Worm (Caenorhabditis elegans) whole organism, L1 larva: ENCODE data around the gene nlp-46.

Source experiments
- aha-1 ChIP-seq: fragments of 150-350 bp; optimal IDR thresholded peaks from 2 replicates; lab custom pipeline; 2014; ENCODE audit warnings: missing biosample characterization, missing genetic modification characterization
- ama-1 ChIP-seq: fragments of 150-350 bp; optimal IDR thresholded peaks from 2 replicates; lab custom pipeline; 2014
- blmp-1 ChIP-seq: fragments of 150-350 bp; optimal IDR thresholded peaks from 2 replicates; lab custom pipeline; 2014; ENCODE audit warnings: missing biosample characterization, missing genetic modification characterization
- ceh-63 ChIP-seq: fragments of 200-800 bp; sonication (Bioruptor generic); optimal IDR thresholded peaks from 2 replicates; lab custom pipeline; 2018; ENCODE audit warnings: mild to moderate bottlenecking, missing genetic modification characterization, missing compliant biosample characterization
- ceh-8 ChIP-seq: fragments of 200-800 bp; sonication (Bioruptor generic); optimal IDR thresholded peaks from 2 replicates; lab custom pipeline; 2018; ENCODE audit warnings: mild to moderate bottlenecking, missing genetic modification characterization, moderate library complexity, missing compliant biosample characterization
- ceh-88 ChIP-seq: fragments of 200-800 bp; sonication (Bioruptor generic); IDR thresholded peaks from 2 replicates; pipeline ENCODE4 v1.3.6; 2022; ENCODE audit warnings: missing genetic modification characterization, missing compliant biosample characterization
- ces-1 ChIP-seq: fragments of 150-350 bp; optimal IDR thresholded peaks from 2 replicates; lab custom pipeline; 2014; ENCODE audit warnings: missing biosample characterization, missing genetic modification reagents, missing genetic modification characterization
- dpl-1 ChIP-seq, 3 experiments: fragments of 150-350 bp in 2 of 3; sonication (generic microtip) in 1 of 3; optimal IDR thresholded peaks; 2 replicates each; lab custom pipeline; 2014 to 2017; ENCODE audit warnings: missing biosample characterization in 3 of 3, missing genetic modification characterization in 3 of 3, missing genetic modification reagents in 3 of 3
- dsc-1 ChIP-seq: sonication (generic microtip); optimal IDR thresholded peaks from 2 replicates; lab custom pipeline; 2016; ENCODE audit warnings: mild to moderate bottlenecking, missing genetic modification characterization, missing compliant biosample characterization
- efl-1 ChIP-seq, 4 experiments: fragments of 150-350 bp; optimal IDR thresholded peaks in 3 of 4; peaks in 1 of 4; 1 replicate in 1 of 4; 2 replicates in 3 of 4; lab custom pipeline; 2014; ENCODE audit warnings: missing biosample characterization in 2 of 4, missing genetic modification characterization in 2 of 4, missing genetic modification reagents in 2 of 4
- efl-3 ChIP-seq: fragments of 200-800 bp; sonication (Bioruptor generic); optimal IDR thresholded peaks from 2 replicates; lab custom pipeline; 2018; ENCODE audit warnings: mild to moderate bottlenecking, missing genetic modification characterization, missing compliant biosample characterization
- elt-2 ChIP-seq: sonication (generic microtip); optimal IDR thresholded peaks from 2 replicates; lab custom pipeline; 2016; ENCODE audit warnings: missing genetic modification characterization, mild to moderate bottlenecking, inconsistent platforms, missing compliant biosample characterization, missing genetic modification reagents
- elt-3 ChIP-seq, 6 experiments: fragments of 150-350 bp in 1 of 6; sonication (generic microtip); optimal IDR thresholded peaks; 2 replicates each; lab custom pipeline; 2017 to 2018; ENCODE audit warnings: missing biosample characterization in 6 of 6, missing genetic modification characterization in 6 of 6, inconsistent platforms in 1 of 6
- fkh-10 ChIP-seq: sonication (generic microtip); optimal IDR thresholded peaks from 2 replicates; lab custom pipeline; 2017; ENCODE audit warnings: missing biosample characterization, missing genetic modification reagents, missing genetic modification characterization
- fkh-8 ChIP-seq: sonication (generic microtip); optimal IDR thresholded peaks from 2 replicates; lab custom pipeline; 2016; ENCODE audit warnings: mild to moderate bottlenecking, missing genetic modification characterization, missing compliant biosample characterization
- fos-1 ChIP-seq: fragments of 150-350 bp; optimal IDR thresholded peaks from 2 replicates; lab custom pipeline; 2014; ENCODE audit warnings: missing biosample characterization, missing genetic modification characterization
- grh-1 ChIP-seq: fragments of 200-800 bp; sonication (Bioruptor generic); IDR thresholded peaks from 2 replicates; pipeline ENCODE4 v1.3.6; 2022; ENCODE audit warnings: missing genetic modification reagents, missing genetic modification characterization, missing compliant biosample characterization
- lin-14 ChIP-seq: fragments of 200-800 bp; sonication (Bioruptor generic); optimal IDR thresholded peaks from 2 replicates; lab custom pipeline; 2018; ENCODE audit warnings: mild to moderate bottlenecking, missing genetic modification characterization, moderate library complexity, missing compliant biosample characterization
- lin-15B ChIP-seq: fragments of 150-350 bp; sonication (generic microtip); optimal IDR thresholded peaks from 3 replicates; lab custom pipeline; 2014; ENCODE audit warnings: missing biosample characterization, missing genetic modification characterization
- lin-35 ChIP-seq, 2 experiments: fragments of 150-350 bp; optimal IDR thresholded peaks; 2 replicates each; lab custom pipeline; 2014; ENCODE audit warnings: missing biosample characterization in 2 of 2, missing genetic modification characterization in 2 of 2, missing genetic modification reagents in 2 of 2
- lin-39 ChIP-seq: fragments of 150-350 bp; optimal IDR thresholded peaks from 2 replicates; lab custom pipeline; 2014; ENCODE audit warnings: missing biosample characterization, missing genetic modification reagents, missing genetic modification characterization
- lsy-2 ChIP-seq, 2 experiments: fragments of 150-350 bp; optimal IDR thresholded peaks; 2 replicates each; lab custom pipeline; 2014; ENCODE audit warnings: missing biosample characterization in 2 of 2, missing genetic modification characterization in 2 of 2
- mdl-1 ChIP-seq, 2 experiments: fragments of 150-350 bp; optimal IDR thresholded peaks; 2 replicates each; lab custom pipeline; 2014 to 2017; ENCODE audit warnings: missing biosample characterization in 2 of 2, missing genetic modification characterization in 2 of 2, inconsistent platforms in 1 of 2
- mep-1 ChIP-seq: fragments of 150-350 bp; optimal IDR thresholded peaks from 2 replicates; lab custom pipeline; 2014; ENCODE audit warnings: missing biosample characterization, missing genetic modification characterization
- nhr-11 ChIP-seq: fragments of 150-350 bp; optimal IDR thresholded peaks from 2 replicates; lab custom pipeline; 2014; ENCODE audit warnings: missing biosample characterization, missing genetic modification characterization
- nhr-19 ChIP-seq: fragments of 200-800 bp; sonication (Bioruptor generic); conservative IDR thresholded peaks from 2 replicates; pipeline ENCODE4 v1.3.6; 2022; ENCODE audit warnings: missing genetic modification characterization, missing compliant biosample characterization
- nhr-20 ChIP-seq: sonication (generic microtip); optimal IDR thresholded peaks from 2 replicates; lab custom pipeline; 2016; ENCODE audit warnings: mild to moderate bottlenecking, missing genetic modification characterization, missing compliant biosample characterization
- nhr-28 ChIP-seq: fragments of 150-350 bp; optimal IDR thresholded peaks from 2 replicates; lab custom pipeline; 2014; ENCODE audit warnings: missing biosample characterization, missing genetic modification characterization
- nhr-71 ChIP-seq: sonication (generic microtip); optimal IDR thresholded peaks from 2 replicates; lab custom pipeline; 2016; ENCODE audit warnings: mild to moderate bottlenecking, missing genetic modification characterization, moderate library complexity, missing compliant biosample characterization
- nhr-77 ChIP-seq: fragments of 150-350 bp; optimal IDR thresholded peaks from 2 replicates; lab custom pipeline; 2014; ENCODE audit warnings: missing biosample characterization, missing genetic modification characterization
- nhr-85 ChIP-seq: sonication (generic microtip); peaks from one replicate; lab custom pipeline; 2016; ENCODE audit warnings: missing genetic modification characterization, inconsistent platforms, missing compliant biosample characterization
- nhr-90 ChIP-seq: sonication (generic microtip); optimal IDR thresholded peaks from 2 replicates; lab custom pipeline; 2016; ENCODE audit warnings: mild to moderate bottlenecking, missing genetic modification characterization, missing compliant biosample characterization; ENCODE audit not compliant: poor library complexity
- rnt-1 ChIP-seq: sonication (generic microtip); optimal IDR thresholded peaks from 2 replicates; lab custom pipeline; 2016; ENCODE audit warnings: mild to moderate bottlenecking, missing genetic modification characterization, moderate library complexity, missing compliant biosample characterization
- skn-1 ChIP-seq: fragments of 150-350 bp; optimal IDR thresholded peaks from 2 replicates; lab custom pipeline; 2014; ENCODE audit warnings: missing biosample characterization, missing genetic modification characterization
- snu-23 ChIP-seq: sonication (generic microtip); optimal IDR thresholded peaks from 2 replicates; lab custom pipeline; 2016; ENCODE audit warnings: missing genetic modification characterization, missing compliant biosample characterization
- sptf-1 ChIP-seq: fragments of 150-350 bp; optimal IDR thresholded peaks from 2 replicates; lab custom pipeline; 2014; ENCODE audit warnings: missing biosample characterization, missing genetic modification characterization
- sup-37 ChIP-seq: fragments of 200-800 bp; sonication (Bioruptor generic); optimal IDR thresholded peaks from 2 replicates; lab custom pipeline; 2018; ENCODE audit warnings: mild to moderate bottlenecking, missing genetic modification characterization, missing compliant biosample characterization
- swsn-7 ChIP-seq: sonication (generic microtip); optimal IDR thresholded peaks from 2 replicates; lab custom pipeline; 2016; ENCODE audit warnings: missing genetic modification characterization, missing compliant biosample characterization
- tbx-2 ChIP-seq: sonication (generic microtip); optimal IDR thresholded peaks from 2 replicates; lab custom pipeline; 2016; ENCODE audit warnings: missing genetic modification characterization, missing compliant biosample characterization
- unc-30 ChIP-seq: sonication (generic microtip); optimal IDR thresholded peaks from 2 replicates; lab custom pipeline; 2017; ENCODE audit warnings: missing biosample characterization, missing genetic modification characterization
- unc-98 ChIP-seq: fragments of 200-800 bp; sonication (Bioruptor generic); IDR thresholded peaks from 2 replicates; pipeline ENCODE4 v1.3.6; 2022; ENCODE audit warnings: missing genetic modification characterization, missing compliant biosample characterization
- zip-4 ChIP-seq: fragments of 200-800 bp; sonication (Bioruptor generic); optimal IDR thresholded peaks from 2 replicates; lab custom pipeline; 2018; ENCODE audit warnings: mild to moderate bottlenecking, missing genetic modification characterization, moderate library complexity, missing compliant biosample characterization
- ztf-4 ChIP-seq: fragments of 150-350 bp; optimal IDR thresholded peaks from 2 replicates; lab custom pipeline; 2014; ENCODE audit warnings: missing biosample characterization, missing genetic modification characterization

The nlp-46 gene

ce11 chrV:12550036-12550626, 44.0 kb upstream of the nlp-46 start, which contains the start of gene F45D3.3:
TSS of gene F45D3.3 (minus strand) at chrV:12550385.
- TF ChIP-seq lsy-2 (tag; optimal IDR thresholded peaks at IDR 0.05; lab: Kevin White, UChicago): peak in 1 of 2 experiments; percentile 38
- no peak for TF ChIP-seq skn-1 (tag; lab: Kevin White, UChicago)
- no peak for TF ChIP-seq efl-1 (optimal IDR thresholded peaks at IDR 0.05; lab: Kevin White, UChicago)
- peak in 1 of 2 experiments; percentile 85 for TF ChIP-seq efl-1 (GFP tag; optimal IDR thresholded peaks at IDR 0.05 in 1 of 2; lab: Kevin White, UChicago)
- no peak for TF ChIP-seq nhr-11
- no peak for TF ChIP-seq efl-3 (GFP tag; lab: Kevin White, UChicago)
- peak in 3 of 6 experiments; percentile 1 to 32 (median 8) for TF ChIP-seq elt-3 (tag; optimal IDR thresholded peaks at IDR 0.05; lab: Kevin White, UChicago)
- no peak for TF ChIP-seq ceh-8 (GFP tag; lab: Kevin White, UChicago)
- TF ChIP-seq zip-4 (GFP tag; lab: Kevin White, UChicago): no peak
- TF ChIP-seq snu-23: peak; percentile 3
- TF ChIP-seq nhr-20: peak; percentile 60
- peak; percentile 8 for TF ChIP-seq rnt-1 (tag; lab: Kevin White, UChicago)
- TF ChIP-seq nhr-71 (tag; lab: Kevin White, UChicago): peak; percentile 54
- peak in 1 of 2 experiments; percentile 30 for TF ChIP-seq mdl-1 (tag; optimal IDR thresholded peaks at IDR 0.05; lab: Kevin White, UChicago)
- TF ChIP-seq nhr-85 (tag; lab: Kevin White, UChicago): peak; percentile 46
- peak; percentile 42 for TF ChIP-seq tbx-2 (tag; lab: Kevin White, UChicago)
- peak; percentile 25 for TF ChIP-seq nhr-19 (GFP tag; lab: Robert Waterston, UW)
- peak; percentile 46 for TF ChIP-seq lin-14
- TF ChIP-seq ztf-4 (tag; lab: Kevin White, UChicago): peak; percentile 47
- no peak for TF ChIP-seq sptf-1
- TF ChIP-seq nhr-90 (tag; lab: Kevin White, UChicago): peak; percentile 34
- TF ChIP-seq ama-1 (lab: Kevin White, UChicago): peak; percentile 90
- TF ChIP-seq dpl-1 (GFP tag; optimal IDR thresholded peaks at IDR 0.05; lab: Kevin White, UChicago): no peak
- no peak for TF ChIP-seq elt-2
- TF ChIP-seq blmp-1: peak; percentile 65
- TF ChIP-seq lin-35 (GFP tag; optimal IDR thresholded peaks at IDR 0.05; lab: Kevin White, UChicago): peak in 1 of 2 experiments; percentile 18
- no peak for TF ChIP-seq swsn-7 (tag; lab: Kevin White, UChicago)
- TF ChIP-seq mep-1 (tag; lab: Kevin White, UChicago): peak; percentile 4
- peak; percentile 18 for TF ChIP-seq dsc-1 (tag; lab: Kevin White, UChicago)

DNA sequence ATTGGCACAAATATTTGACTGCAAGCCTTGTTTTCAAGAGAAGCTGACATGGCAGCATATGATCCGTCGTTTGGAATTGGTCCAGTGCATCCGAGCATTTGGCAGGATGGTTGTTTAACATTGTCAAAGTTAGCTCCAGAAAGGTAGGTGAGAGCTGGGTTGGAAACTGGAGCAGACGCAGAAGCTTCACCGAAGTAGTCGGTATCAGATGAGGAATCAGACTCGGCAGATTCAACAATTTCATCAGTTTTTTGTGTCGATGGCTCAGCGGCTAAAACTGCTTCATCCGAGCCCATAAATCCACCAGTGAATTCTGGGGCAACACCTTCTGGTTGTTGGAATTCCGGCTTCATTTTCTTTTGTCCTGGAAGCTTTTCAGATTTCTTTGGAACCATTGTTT, 43.5 kb upstream of the nlp-46 start:
- TF ChIP-seq ceh-88: no peak
- no peak for TF ChIP-seq unc-98
- no peak for TF ChIP-seq skn-1 (tag; lab: Kevin White, UChicago)
- TF ChIP-seq lin-39 (tag; lab: Kevin White, UChicago): no peak
- no peak for TF ChIP-seq dpl-1 (GFP tag; optimal IDR thresholded peaks at IDR 0.05; lab: Kevin White, UChicago)
- peak; percentile 72 for TF ChIP-seq ama-1 (lab: Kevin White, UChicago)
- no peak for TF ChIP-seq lin-15B (tag; lab: Kevin White, UChicago)
- no peak for TF ChIP-seq nhr-19 (GFP tag; lab: Robert Waterston, UW)
- no peak for TF ChIP-seq nhr-90 (tag; lab: Kevin White, UChicago)
- TF ChIP-seq aha-1 (tag; lab: Kevin White, UChicago): no peak
- no peak for TF ChIP-seq nhr-77 (tag; lab: Kevin White, UChicago)
- TF ChIP-seq nhr-71 (tag; lab: Kevin White, UChicago): no peak
- peak; percentile 59 for TF ChIP-seq nhr-85 (tag; lab: Kevin White, UChicago)
- no peak for TF ChIP-seq nhr-28 (tag; lab: Kevin White, UChicago)
- TF ChIP-seq elt-2: no peak
- TF ChIP-seq fkh-8 (tag; lab: Kevin White, UChicago): no peak
- no peak for TF ChIP-seq unc-30 (tag; lab: Kevin White, UChicago)
- no peak for TF ChIP-seq fos-1 (tag; lab: Kevin White, UChicago)
- no peak for TF ChIP-seq sup-37 (GFP tag; lab: Kevin White, UChicago)
- TF ChIP-seq fkh-10 (GFP tag; lab: Kevin White, UChicago): no peak
- TF ChIP-seq mdl-1 (tag; optimal IDR thresholded peaks at IDR 0.05; lab: Kevin White, UChicago): peak in 1 of 2 experiments; percentile 13
- no peak for TF ChIP-seq ces-1 (GFP tag; lab: Kevin White, UChicago)
- TF ChIP-seq elt-3 (tag; optimal IDR thresholded peaks at IDR 0.05; lab: Kevin White, UChicago): peak in 1 of 6 experiments; percentile 3
- no peak for TF ChIP-seq grh-1 (GFP tag; lab: Robert Waterston, UW)
- no peak for TF ChIP-seq swsn-7 (tag; lab: Kevin White, UChicago)
- TF ChIP-seq ceh-63 (GFP tag; lab: Kevin White, UChicago): no peak
- TF ChIP-seq ztf-4 (tag; lab: Kevin White, UChicago): no peak
- TF ChIP-seq, all 84 proteins: peak for 4
